Fruit fly (Drosophila melanogaster) whole organism, embryonic: ENCODE measurements around the gene east.

Experiments used
- Abd-B ChIP-seq: fragments of 200-800 bp; sonication (Bioruptor generic); optimal IDR thresholded peaks from 2 replicates; lab custom pipeline; 2018; ENCODE audit warnings: missing biosample characterization, mild to moderate bottlenecking, missing genetic modification characterization, moderate library complexity
- Blimp-1 ChIP-seq: fragments of 200-800 bp; sonication (Bioruptor generic); optimal IDR thresholded peaks from 3 replicates; lab custom pipeline; 2018; ENCODE audit warnings: missing biosample characterization, missing genetic modification characterization, mild to moderate bottlenecking, moderate library complexity, missing genetic modification reagents
- CG10431 ChIP-seq: fragments of 200-800 bp; sonication (Bioruptor generic); optimal IDR thresholded peaks from 3 replicates; lab custom pipeline; 2018; ENCODE audit warnings: missing biosample characterization, mild to moderate bottlenecking, missing genetic modification characterization
- CG10979 ChIP-seq: fragments of 200-800 bp; sonication (Bioruptor generic); optimal IDR thresholded peaks from 2 replicates; lab custom pipeline; 2018; ENCODE audit warnings: missing biosample characterization, mild to moderate bottlenecking, missing genetic modification characterization, moderate library complexity
- CG11456 ChIP-seq: fragments of 200-800 bp; sonication (Bioruptor generic); IDR thresholded peaks from 3 replicates; pipeline ENCODE4 v1.3.6; 2022; ENCODE audit warnings: missing biosample characterization, missing genetic modification characterization
- CG12219 ChIP-seq: fragments of 200-800 bp; sonication (Bioruptor generic); optimal IDR thresholded peaks from 3 replicates; lab custom pipeline; 2018; ENCODE audit warnings: missing biosample characterization, mild to moderate bottlenecking, missing genetic modification characterization
- CG12659 ChIP-seq: fragments of 200-800 bp; sonication (Bioruptor generic); optimal IDR thresholded peaks from 3 replicates; lab custom pipeline; 2017; ENCODE audit warnings: mild to moderate bottlenecking, missing biosample characterization, missing genetic modification reagents, missing genetic modification characterization
- CG12769 ChIP-seq: fragments of 200-800 bp; sonication (Bioruptor generic); optimal IDR thresholded peaks from 2 replicates; lab custom pipeline; 2019; ENCODE audit warnings: missing biosample characterization, mild to moderate bottlenecking, missing genetic modification characterization, moderate library complexity
- CG13123 ChIP-seq: fragments of 200-800 bp; sonication (Bioruptor generic); optimal IDR thresholded peaks from 2 replicates; lab custom pipeline; 2016; ENCODE audit warnings: missing biosample characterization, missing genetic modification characterization
- CG15514 ChIP-seq: fragments of 200-800 bp; sonication (Bioruptor generic); optimal IDR thresholded peaks from 3 replicates; lab custom pipeline; 2017; ENCODE audit warnings: missing biosample characterization, missing genetic modification characterization, mild to moderate bottlenecking, moderate library complexity, missing genetic modification reagents
- CG18619 ChIP-seq: fragments of 200-800 bp; sonication (Bioruptor generic); optimal IDR thresholded peaks from 3 replicates; lab custom pipeline; 2017; ENCODE audit warnings: missing biosample characterization, mild to moderate bottlenecking, missing genetic modification characterization
- CG2116 ChIP-seq: fragments of 200-800 bp; sonication (Bioruptor generic); optimal IDR thresholded peaks from 3 replicates; lab custom pipeline; 2018; ENCODE audit warnings: missing biosample characterization, mild to moderate bottlenecking, missing genetic modification characterization
- CG3407 ChIP-seq: fragments of 200-800 bp; sonication (Bioruptor generic); optimal IDR thresholded peaks from 2 replicates; lab custom pipeline; 2018; ENCODE audit warnings: missing biosample characterization, mild to moderate bottlenecking, missing genetic modification characterization
- CG4424 ChIP-seq: fragments of 200-800 bp; sonication (Bioruptor generic); optimal IDR thresholded peaks from 3 replicates; lab custom pipeline; 2016; ENCODE audit warnings: missing biosample characterization, missing genetic modification characterization
- CG6254 ChIP-seq: fragments of 200-800 bp; sonication (Bioruptor generic); optimal IDR thresholded peaks from 3 replicates; lab custom pipeline; 2017; ENCODE audit warnings: mild to moderate bottlenecking, missing biosample characterization, missing genetic modification reagents, missing genetic modification characterization
- CG6272 ChIP-seq: fragments of 200-800 bp; sonication (Bioruptor generic); IDR thresholded peaks from 2 replicates; pipeline ENCODE4 v1.3.6; 2022; ENCODE audit warnings: missing biosample characterization, missing genetic modification characterization
- CG8478 ChIP-seq: fragments of >200 bp; optimal IDR thresholded peaks from 2 replicates; lab custom pipeline; 2018
- Dek ChIP-seq: fragments of 200-800 bp; sonication (Bioruptor generic); optimal IDR thresholded peaks from 3 replicates; lab custom pipeline; 2019; ENCODE audit warnings: missing biosample characterization, mild to moderate bottlenecking, missing genetic modification characterization, moderate library complexity
- Dp ChIP-seq: fragments of 200-800 bp; sonication (Bioruptor generic); optimal IDR thresholded peaks from 2 replicates; lab custom pipeline; 2018; ENCODE audit warnings: missing biosample characterization, mild to moderate bottlenecking, missing genetic modification characterization, moderate library complexity
- Drgx ChIP-seq: fragments of 200-800 bp; sonication (Bioruptor generic); IDR thresholded peaks from 2 replicates; pipeline ENCODE4 v1.3.6; 2022; ENCODE audit warnings: missing biosample characterization, missing genetic modification characterization
- Fer3 ChIP-seq: fragments of 200-800 bp; sonication (Bioruptor generic); optimal IDR thresholded peaks from 2 replicates; lab custom pipeline; 2018; ENCODE audit warnings: missing biosample characterization, mild to moderate bottlenecking, missing genetic modification characterization, moderate library complexity
- H15 ChIP-seq: fragments of 200-800 bp; sonication (Bioruptor generic); IDR thresholded peaks from 3 replicates; pipeline ENCODE4 v1.3.6; 2022; ENCODE audit warnings: missing biosample characterization, missing genetic modification characterization
- Hr3 ChIP-seq: fragments of 200-800 bp; sonication (Bioruptor generic); optimal IDR thresholded peaks from 3 replicates; lab custom pipeline; 2016; ENCODE audit warnings: missing biosample characterization, missing genetic modification characterization
- MBD-R2 ChIP-seq: fragments of 200-800 bp; sonication (Bioruptor generic); IDR thresholded peaks from 2 replicates; pipeline ENCODE4 v1.3.6; 2022; ENCODE audit warnings: missing biosample characterization, missing genetic modification characterization
- Myb ChIP-seq: fragments of 200-800 bp; sonication (Bioruptor generic); optimal IDR thresholded peaks from 2 replicates; lab custom pipeline; 2016; ENCODE audit warnings: missing biosample characterization, missing genetic modification characterization
- PHDP ChIP-seq: fragments of 200-800 bp; sonication (Bioruptor generic); optimal IDR thresholded peaks from 3 replicates; lab custom pipeline; 2018; ENCODE audit warnings: missing biosample characterization, mild to moderate bottlenecking, missing genetic modification characterization, moderate library complexity
- Rx ChIP-seq: fragments of 200-800 bp; sonication (Bioruptor generic); IDR thresholded peaks from 2 replicates; pipeline ENCODE4 v1.3.6; 2022; ENCODE audit warnings: missing biosample characterization, missing genetic modification characterization
- Xrp1 ChIP-seq: fragments of 200-800 bp; sonication (Bioruptor generic); IDR thresholded peaks from 2 replicates; pipeline ENCODE4 v1.3.6; 2022; ENCODE audit warnings: missing biosample characterization, missing genetic modification characterization
- abd-A ChIP-seq: fragments of 200-800 bp; sonication (Bioruptor generic); optimal IDR thresholded peaks from 3 replicates; lab custom pipeline; 2019; ENCODE audit warnings: missing biosample characterization, mild to moderate bottlenecking, missing genetic modification characterization, moderate library complexity
- ash1 ChIP-seq: fragments of 200-800 bp; sonication (Bioruptor generic); optimal IDR thresholded peaks from 2 replicates; lab custom pipeline; 2018; ENCODE audit warnings: missing biosample characterization, mild to moderate bottlenecking, missing genetic modification characterization
- cad ChIP-seq: fragments of >200 bp; optimal IDR thresholded peaks from 2 replicates; lab custom pipeline; 2017; ENCODE audit warnings: missing biosample characterization, missing genetic modification characterization
- cas ChIP-seq: fragments of 200-800 bp; sonication (Bioruptor generic); IDR thresholded peaks from 2 replicates; pipeline ENCODE4 v1.3.6; 2022; ENCODE audit warnings: missing biosample characterization, missing genetic modification characterization
- chif ChIP-seq, 2 experiments: fragments of 200-800 bp; sonication (Bioruptor generic); optimal IDR thresholded peaks; 3 replicates each; lab custom pipeline; 2016; ENCODE audit warnings: missing biosample characterization in 2 of 2, missing genetic modification characterization in 2 of 2
- disco-r ChIP-seq: fragments of 200-800 bp; sonication (Bioruptor generic); optimal IDR thresholded peaks from 2 replicates; lab custom pipeline; 2016; ENCODE audit warnings: missing biosample characterization, missing genetic modification characterization
- dpn ChIP-seq, 2 experiments: fragments of 200-800 bp; sonication (Bioruptor generic); optimal IDR thresholded peaks; 3 replicates each; lab custom pipeline; 2016; ENCODE audit warnings: missing biosample characterization in 2 of 2, missing genetic modification characterization in 2 of 2
- en ChIP-seq: fragments of 200-800 bp; sonication (Bioruptor generic); optimal IDR thresholded peaks from 2 replicates; lab custom pipeline; 2016; ENCODE audit warnings: missing biosample characterization, missing genetic modification characterization
- fd102C ChIP-seq: fragments of 200-800 bp; sonication (Bioruptor generic); optimal IDR thresholded peaks from 2 replicates; lab custom pipeline; 2018; ENCODE audit warnings: missing biosample characterization, mild to moderate bottlenecking, missing genetic modification characterization, moderate library complexity
- gce ChIP-seq: fragments of 200-800 bp; sonication (Bioruptor generic); IDR thresholded peaks from 3 replicates; pipeline ENCODE4 v1.3.6; 2022; ENCODE audit warnings: missing biosample characterization, missing genetic modification characterization
- gro ChIP-seq: fragments of 200-800 bp; sonication (Bioruptor generic); optimal IDR thresholded peaks from 2 replicates; lab custom pipeline; 2016; ENCODE audit warnings: missing biosample characterization, missing genetic modification characterization
- kay ChIP-seq: fragments of 200-800 bp; sonication (Bioruptor generic); optimal IDR thresholded peaks from 2 replicates; lab custom pipeline; 2016; ENCODE audit warnings: missing biosample characterization, missing genetic modification characterization
- nau ChIP-seq: fragments of 200-800 bp; sonication (Bioruptor generic); optimal IDR thresholded peaks from 3 replicates; lab custom pipeline; 2017; ENCODE audit warnings: missing biosample characterization, mild to moderate bottlenecking, missing genetic modification characterization, missing genetic modification reagents
- phol ChIP-seq: fragments of 200-800 bp; sonication (Bioruptor generic); optimal IDR thresholded peaks from 3 replicates; lab custom pipeline; 2018; ENCODE audit warnings: missing biosample characterization, mild to moderate bottlenecking, missing genetic modification characterization, moderate library complexity
- pita ChIP-seq: fragments of 200-800 bp; sonication (Bioruptor generic); optimal IDR thresholded peaks from 2 replicates; lab custom pipeline; 2017; ENCODE audit warnings: missing biosample characterization, mild to moderate bottlenecking, missing genetic modification characterization
- rib ChIP-seq: fragments of 200-800 bp; sonication (Bioruptor generic); IDR thresholded peaks from 2 replicates; pipeline ENCODE4 v1.3.6; 2022; ENCODE audit warnings: missing biosample characterization, missing genetic modification characterization
- salm ChIP-seq: fragments of 200-800 bp; sonication (Bioruptor generic); optimal IDR thresholded peaks from 2 replicates; lab custom pipeline; 2018; ENCODE audit warnings: missing biosample characterization, mild to moderate bottlenecking, missing genetic modification characterization
- sc ChIP-seq, 3 experiments: fragments of >200 bp in 2 of 3; fragments of 200-800 bp in 1 of 3; sonication (Bioruptor generic) in 1 of 3; optimal IDR thresholded peaks; 2 replicates in 2 of 3; 3 replicates in 1 of 3; lab custom pipeline; 2017; ENCODE audit warnings: mild to moderate bottlenecking in 1 of 3, missing biosample characterization in 1 of 3, missing genetic modification characterization in 1 of 3, missing genetic modification reagents in 1 of 3
- slou ChIP-seq: fragments of 200-800 bp; sonication (Bioruptor generic); optimal IDR thresholded peaks from 3 replicates; lab custom pipeline; 2016; ENCODE audit warnings: missing biosample characterization, missing genetic modification characterization
- sob ChIP-seq: fragments of 200-800 bp; sonication (Bioruptor generic); IDR thresholded peaks from 2 replicates; pipeline ENCODE4 v1.3.6; 2022; ENCODE audit warnings: missing biosample characterization, missing genetic modification characterization
- trh ChIP-seq: fragments of 200-800 bp; sonication (Bioruptor generic); optimal IDR thresholded peaks from 2 replicates; lab custom pipeline; 2016; ENCODE audit warnings: missing biosample characterization, missing genetic modification characterization
- zen ChIP-seq: fragments of 200-800 bp; sonication (Bioruptor generic); optimal IDR thresholded peaks from 3 replicates; lab custom pipeline; 2018; ENCODE audit warnings: missing biosample characterization, mild to moderate bottlenecking, missing genetic modification characterization, moderate library complexity

Gene east

dm6 chrX:1966779-1967520 is 43.7 kb upstream of the east start (continued):
- TF ChIP-seq Dek (tag; lab: Kevin White, UChicago) (no peak), sc (optimal IDR thresholded peaks at IDR 0.05; lab: Kevin White, UChicago) (no peak), sc (GFP tag; optimal IDR thresholded peaks at IDR 0.05; lab: Kevin White, UChicago) (no peak), nau (GFP tag; lab: Kevin White, UChicago) (no peak), CG15514 (no peak), zen (tag; lab: Kevin White, UChicago) (no peak), CG8478 (lab: Kevin White, UChicago) (no peak), abd-A (tag; lab: Kevin White, UChicago) (no peak), CG12219 (GFP tag; lab: Kevin White, UChicago) (no peak), pita (no peak), CG10431 (no peak), Drgx (peak; percentile 36; the same call in 1 of the 2 replicates), kay (GFP tag; lab: Kevin White, UChicago) (no peak), CG4424 (GFP tag; lab: Kevin White, UChicago) (no peak), sob (GFP tag; lab: Robert Waterston, UW) (no peak), cas (GFP tag; lab: Robert Waterston, UW) (no peak), CG18619 (GFP tag; lab: Kevin White, UChicago) (no peak), Myb (GFP tag; lab: Kevin White, UChicago) (no peak), Rx (GFP tag; lab: Robert Waterston, UW) (no peak), dpn (GFP tag; optimal IDR thresholded peaks at IDR 0.05; lab: Kevin White, UChicago) (no peak), Hr3 (GFP tag; lab: Kevin White, UChicago) (no peak), Xrp1 (no peak), PHDP (tag; lab: Kevin White, UChicago) (peak; percentile 1), fd102C (GFP tag; lab: Kevin White, UChicago) (no peak), H15 (GFP tag; lab: Robert Waterston, UW) (no peak), CG6272 (GFP tag; lab: Robert Waterston, UW) (no peak), phol (tag; lab: Kevin White, UChicago) (peak; percentile 23), trh (GFP tag; lab: Kevin White, UChicago) (no peak), Fer3 (tag; lab: Kevin White, UChicago) (no peak), Dp (no peak), rib (GFP tag; lab: Robert Waterston, UW) (no peak), CG13123 (GFP tag; lab: Kevin White, UChicago) (no peak), salm (tag; lab: Kevin White, UChicago) (no peak), cad (GFP tag; lab: Kevin White, UChicago) (no peak), CG11456 (GFP tag; lab: Robert Waterston, UW) (no peak), gro (no peak), CG12659 (GFP tag; lab: Kevin White, UChicago) (peak; percentile 11), CG3407 (GFP tag; lab: Kevin White, UChicago) (no peak), ash1 (GFP tag; lab: Kevin White, UChicago) (no peak), CG2116 (GFP tag; lab: Kevin White, UChicago) (no peak), gce (GFP tag; lab: Robert Waterston, UW) (no peak), MBD-R2 (GFP tag; lab: Robert Waterston, UW) (no peak), disco-r (GFP tag; lab: Kevin White, UChicago) (no peak), slou (GFP tag; lab: Kevin White, UChicago) (no peak), Abd-B (no peak), en (no peak), CG12769 (tag; lab: Kevin White, UChicago) (peak; percentile 41), CG6254 (GFP tag; lab: Kevin White, UChicago) (no peak), CG10979 (tag; lab: Kevin White, UChicago) (no peak), Blimp-1 (GFP tag; lab: Kevin White, UChicago) (peak; percentile 21), chif (GFP tag; optimal IDR thresholded peaks at IDR 0.05; lab: Kevin White, UChicago) (no peak)
